Worm (Caenorhabditis elegans) whole organism, L3 larva: ENCODE measurements around the gene col-34.

ENCODE experiments used
- R02D3.7 ChIP-seq: fragments of 150-350 bp; optimal IDR thresholded peaks from 2 replicates; lab custom pipeline; 2014; ENCODE audit warnings: missing biosample characterization, missing genetic modification characterization
- ZK546.5 ChIP-seq: sonication (generic microtip); optimal IDR thresholded peaks from 2 replicates; lab custom pipeline; 2017; ENCODE audit warnings: missing biosample characterization, missing genetic modification characterization
- aly-2 ChIP-seq: fragments of 150-350 bp; optimal IDR thresholded peaks from 2 replicates; lab custom pipeline; 2014; ENCODE audit warnings: missing biosample characterization, missing genetic modification characterization
- ama-1 ChIP-seq: fragments of 150-350 bp; optimal IDR thresholded peaks from 2 replicates; lab custom pipeline; 2018
- ceh-16 ChIP-seq: sonication (generic microtip); optimal IDR thresholded peaks from 2 replicates; lab custom pipeline; 2017; ENCODE audit warnings: missing biosample characterization, missing genetic modification characterization
- ceh-28 ChIP-seq: fragments of 150-350 bp; optimal IDR thresholded peaks from 2 replicates; lab custom pipeline; 2014; ENCODE audit warnings: missing biosample characterization, missing genetic modification reagents, missing genetic modification characterization
- ceh-82 ChIP-seq: fragments of 150-350 bp; optimal IDR thresholded peaks from 2 replicates; lab custom pipeline; 2014; ENCODE audit warnings: missing biosample characterization, missing genetic modification characterization
- ceh-9 ChIP-seq: sonication (generic microtip); optimal IDR thresholded peaks from 2 replicates; lab custom pipeline; 2018; ENCODE audit warnings: missing biosample characterization, missing genetic modification characterization
- daf-12 ChIP-seq: fragments of 150-350 bp; optimal IDR thresholded peaks from 2 replicates; lab custom pipeline; 2014; ENCODE audit warnings: missing biosample characterization, missing genetic modification reagents, missing genetic modification characterization
- egl-27 ChIP-seq: sonication (generic microtip); optimal IDR thresholded peaks from 4 replicates; lab custom pipeline; 2017; ENCODE audit warnings: missing biosample characterization, missing genetic modification reagents, missing genetic modification characterization
- egl-5 ChIP-seq: fragments of 150-350 bp; optimal IDR thresholded peaks from 2 replicates; lab custom pipeline; 2017; ENCODE audit warnings: missing biosample characterization, missing genetic modification reagents, missing genetic modification characterization, inconsistent platforms
- elt-1 ChIP-seq: fragments of 150-350 bp; optimal IDR thresholded peaks from 2 replicates; lab custom pipeline; 2014; ENCODE audit warnings: missing biosample characterization, missing genetic modification characterization
- elt-2 ChIP-seq: sonication (generic microtip); optimal IDR thresholded peaks from 2 replicates; lab custom pipeline; 2016; ENCODE audit warnings: missing genetic modification reagents, mild to moderate bottlenecking, missing genetic modification characterization, missing compliant biosample characterization
- elt-3 ChIP-seq, 3 experiments: fragments of 150-350 bp in 1 of 3; sonication (generic microtip) in 2 of 3; optimal IDR thresholded peaks; 2 replicates in 2 of 3; 4 replicates in 1 of 3; lab custom pipeline; 2014 to 2017; ENCODE audit warnings: missing biosample characterization in 3 of 3, missing genetic modification characterization in 3 of 3
- eor-1 ChIP-seq, 2 experiments: fragments of 150-350 bp; optimal IDR thresholded peaks; 2 replicates each; lab custom pipeline; 2014 to 2018; ENCODE audit warnings: missing biosample characterization in 2 of 2, missing genetic modification characterization in 2 of 2
- fkh-10 ChIP-seq: sonication (generic microtip); optimal IDR thresholded peaks from 2 replicates; lab custom pipeline; 2017; ENCODE audit warnings: missing biosample characterization, missing genetic modification reagents, missing genetic modification characterization
- fkh-2 ChIP-seq: fragments of 150-350 bp; optimal IDR thresholded peaks from 2 replicates; lab custom pipeline; 2014; ENCODE audit warnings: missing biosample characterization, missing genetic modification reagents, missing genetic modification characterization
- fos-1 ChIP-seq: fragments of 150-350 bp; optimal IDR thresholded peaks from 2 replicates; lab custom pipeline; 2014; ENCODE audit warnings: missing biosample characterization, missing genetic modification characterization
- hmg-11 ChIP-seq: sonication (generic microtip); optimal IDR thresholded peaks from 2 replicates; lab custom pipeline; 2016; ENCODE audit warnings: missing genetic modification characterization, missing compliant biosample characterization
- jun-1 ChIP-seq: fragments of 150-350 bp; optimal IDR thresholded peaks from 2 replicates; lab custom pipeline; 2014; ENCODE audit warnings: missing biosample characterization, missing genetic modification reagents, missing genetic modification characterization
- lin-15B ChIP-seq: fragments of 150-350 bp; optimal IDR thresholded peaks from 2 replicates; lab custom pipeline; 2014; ENCODE audit warnings: missing biosample characterization, missing genetic modification characterization
- lin-39 ChIP-seq: fragments of 150-350 bp; optimal IDR thresholded peaks from 2 replicates; lab custom pipeline; 2018; ENCODE audit warnings: missing biosample characterization, missing genetic modification reagents, missing genetic modification characterization
- lsy-12 ChIP-seq: sonication (generic microtip); optimal IDR thresholded peaks from 2 replicates; lab custom pipeline; 2016; ENCODE audit warnings: mild to moderate bottlenecking, missing genetic modification characterization, missing compliant biosample characterization
- mdl-1 ChIP-seq: fragments of 150-350 bp; optimal IDR thresholded peaks from 2 replicates; lab custom pipeline; 2014; ENCODE audit warnings: missing biosample characterization, missing genetic modification characterization
- mml-1 ChIP-seq: fragments of 150-350 bp; sonication (generic microtip); optimal IDR thresholded peaks from 3 replicates; lab custom pipeline; 2014; ENCODE audit warnings: missing biosample characterization, missing genetic modification characterization
- nfya-1 ChIP-seq: sonication (generic microtip); optimal IDR thresholded peaks from 2 replicates; lab custom pipeline; 2017; ENCODE audit warnings: missing genetic modification characterization, mild to moderate bottlenecking, missing compliant biosample characterization, antibody characterized with exemption, moderate library complexity; ENCODE audit not compliant: insufficient read depth
- nhr-11 ChIP-seq: fragments of 150-350 bp; optimal IDR thresholded peaks from 2 replicates; lab custom pipeline; 2014; ENCODE audit warnings: missing biosample characterization, missing genetic modification characterization
- nhr-12 ChIP-seq: fragments of 150-350 bp; optimal IDR thresholded peaks from 2 replicates; lab custom pipeline; 2014; ENCODE audit warnings: missing biosample characterization, missing genetic modification characterization
- nhr-23 ChIP-seq: fragments of 150-350 bp; optimal IDR thresholded peaks from 2 replicates; lab custom pipeline; 2014; ENCODE audit warnings: missing biosample characterization, missing genetic modification reagents, missing genetic modification characterization
- nhr-237 ChIP-seq: fragments of 150-350 bp; optimal IDR thresholded peaks from 2 replicates; lab custom pipeline; 2014; ENCODE audit warnings: missing biosample characterization, missing genetic modification characterization
- nhr-25 ChIP-seq: sonication (generic microtip); optimal IDR thresholded peaks from 2 replicates; lab custom pipeline; 2017; ENCODE audit warnings: missing biosample characterization, missing genetic modification characterization
- nhr-28 ChIP-seq: fragments of 150-350 bp; optimal IDR thresholded peaks from 2 replicates; lab custom pipeline; 2014; ENCODE audit warnings: missing biosample characterization, missing genetic modification characterization
- nhr-43 ChIP-seq: sonication (generic microtip); optimal IDR thresholded peaks from 2 replicates; lab custom pipeline; 2016; ENCODE audit warnings: mild to moderate bottlenecking, missing genetic modification characterization, missing compliant biosample characterization; ENCODE audit not compliant: poor library complexity, severe bottlenecking
- nhr-67 ChIP-seq: fragments of 150-350 bp; optimal IDR thresholded peaks from 2 replicates; lab custom pipeline; 2014; ENCODE audit warnings: missing biosample characterization, missing genetic modification characterization
- nhr-76 ChIP-seq: fragments of 150-350 bp; sonication (generic microtip); optimal IDR thresholded peaks from 5 replicates; lab custom pipeline; 2014; ENCODE audit warnings: missing biosample characterization, missing genetic modification characterization
- pha-4 ChIP-seq: fragments of 150-350 bp; optimal IDR thresholded peaks from 2 replicates; lab custom pipeline; 2014; ENCODE audit warnings: missing biosample characterization, missing genetic modification reagents, missing genetic modification characterization
- pqm-1 ChIP-seq: fragments of 150-350 bp; optimal IDR thresholded peaks from 2 replicates; lab custom pipeline; 2017; ENCODE audit warnings: missing biosample characterization, missing genetic modification characterization, inconsistent platforms
- sea-2 ChIP-seq: fragments of 150-350 bp; sonication (generic microtip); optimal IDR thresholded peaks from 4 replicates; lab custom pipeline; 2014; ENCODE audit warnings: missing biosample characterization, missing genetic modification reagents, missing genetic modification characterization
- skn-1 ChIP-seq: fragments of 150-350 bp; optimal IDR thresholded peaks from 2 replicates; lab custom pipeline; 2014; ENCODE audit warnings: missing biosample characterization, missing genetic modification characterization
- snpc-4 ChIP-seq: fragments of 150-350 bp; optimal IDR thresholded peaks from 2 replicates; lab custom pipeline; 2014; ENCODE audit warnings: missing biosample characterization, missing genetic modification characterization
- tbx-2 ChIP-seq: sonication (generic microtip); optimal IDR thresholded peaks from 2 replicates; lab custom pipeline; 2016; ENCODE audit warnings: mild to moderate bottlenecking, missing genetic modification characterization, missing compliant biosample characterization
- unc-39 ChIP-seq: sonication (generic microtip); optimal IDR thresholded peaks from 4 replicates; lab custom pipeline; 2017; ENCODE audit warnings: missing biosample characterization, missing genetic modification characterization
- unc-62 ChIP-seq: fragments of 150-350 bp; sonication (generic microtip); optimal IDR thresholded peaks from 4 replicates; lab custom pipeline; 2014; ENCODE audit warnings: missing biosample characterization, missing genetic modification reagents, missing genetic modification characterization
- zag-1 ChIP-seq: fragments of 150-350 bp; optimal IDR thresholded peaks from 2 replicates; lab custom pipeline; 2014; ENCODE audit warnings: missing biosample characterization, missing genetic modification characterization
- ztf-11 ChIP-seq: fragments of 150-350 bp; optimal IDR thresholded peaks from 2 replicates; lab custom pipeline; 2014; ENCODE audit warnings: missing biosample characterization, missing genetic modification characterization
- ztf-4 ChIP-seq: fragments of 150-350 bp; optimal IDR thresholded peaks from 2 replicates; lab custom pipeline; 2014; ENCODE audit warnings: missing biosample characterization, missing genetic modification characterization

The col-34 gene

ce11 chrIV:4218276-4218675 is 26.1 kb downstream of the col-34 start:
- peak; percentile 63 for TF ChIP-seq ama-1 (lab: Kevin White, UChicago)
- TF ChIP-seq mdl-1 (tag; lab: Kevin White, UChicago) = no peak
- TF ChIP-seq, all 47 proteins: peak for 1

- peak; percentile 33 for TF ChIP-seq elt-2 (tag; lab: Kevin White, UChicago)
- no peak for TF ChIP-seq nhr-11
- no peak for TF ChIP-seq nhr-67 (tag; lab: Kevin White, UChicago)
- no peak for TF ChIP-seq elt-1 (tag; lab: Kevin White, UChicago)
- TF ChIP-seq nhr-12 = no peak
- TF ChIP-seq fkh-10 (GFP tag; lab: Kevin White, UChicago) = no peak
- no peak for TF ChIP-seq tbx-2
- TF ChIP-seq fos-1 (tag; lab: Kevin White, UChicago) = no peak
- TF ChIP-seq ama-1 (lab: Kevin White, UChicago) = no peak
- no peak for TF ChIP-seq aly-2 (tag; lab: Kevin White, UChicago)
- TF ChIP-seq unc-39 (tag; lab: Kevin White, UChicago) = no peak
- TF ChIP-seq mdl-1 (tag; lab: Kevin White, UChicago) = peak; percentile 41
- no peak for TF ChIP-seq nhr-76 (tag; lab: Kevin White, UChicago)
- TF ChIP-seq egl-5 (tag; lab: Kevin White, UChicago) = no peak
- TF ChIP-seq lin-15B = no peak
- no peak for TF ChIP-seq lin-39 (tag; lab: Kevin White, UChicago)
- peak; percentile 82 for TF ChIP-seq nhr-43
- TF ChIP-seq nhr-23 (tag; lab: Kevin White, UChicago) = peak; percentile 78
- TF ChIP-seq R02D3.7 (tag; lab: Kevin White, UChicago) = no peak
- TF ChIP-seq snpc-4 (tag; lab: Kevin White, UChicago) = no peak
- no peak for TF ChIP-seq ztf-4 (tag; lab: Kevin White, UChicago)
- TF ChIP-seq fkh-2 (tag; lab: Kevin White, UChicago) = no peak
- TF ChIP-seq skn-1 (tag; lab: Kevin White, UChicago) = no peak
- TF ChIP-seq ZK546.5 = no peak
These were observed 28.1 kb downstream of the col-34 start for ce11 chrIV:4216099-4216894.

- TF ChIP-seq daf-12 (tag; lab: Kevin White, UChicago) (no peak), nhr-237 (no peak), ZK546.5 (no peak), skn-1 (tag; lab: Kevin White, UChicago) (peak; percentile 100), nhr-28 (tag; lab: Kevin White, UChicago) (no peak), lin-15B (peak; percentile 48), zag-1 (tag; lab: Kevin White, UChicago) (no peak), elt-3 (tag; optimal IDR thresholded peaks at IDR 0.05; lab: Kevin White, UChicago) (peak in 1 of 3 experiments; percentile 2), nhr-12 (no peak), egl-27 (tag; lab: Kevin White, UChicago) (no peak), fos-1 (tag; lab: Kevin White, UChicago) (no peak), nhr-25 (tag; lab: Kevin White, UChicago) (peak; percentile 36), lsy-12 (tag; lab: Kevin White, UChicago) (peak; percentile 11), snpc-4 (tag; lab: Kevin White, UChicago) (peak; percentile 38), ceh-9 (tag; lab: Kevin White, UChicago) (no peak), pqm-1 (tag; lab: Kevin White, UChicago) (peak; percentile 25), pha-4 (tag; lab: Kevin White, UChicago) (peak; percentile 86), hmg-11 (tag; lab: Kevin White, UChicago) (peak; percentile 78), unc-39 (tag; lab: Kevin White, UChicago) (no peak), ztf-4 (tag; lab: Kevin White, UChicago) (no peak), nfya-1 (tag; lab: Kevin White, UChicago) (peak; percentile 87), nhr-76 (tag; lab: Kevin White, UChicago) (no peak), sea-2 (no peak), nhr-67 (tag; lab: Kevin White, UChicago) (no peak), ceh-82 (no peak), ceh-28 (tag; lab: Kevin White, UChicago) (no peak), nhr-23 (tag; lab: Kevin White, UChicago) (peak; percentile 30), fkh-2 (tag; lab: Kevin White, UChicago) (no peak), lin-39 (tag; lab: Kevin White, UChicago) (peak; percentile 71), mml-1 (tag; lab: Kevin White, UChicago) (no peak), nhr-43 (peak; percentile 78), elt-2 (tag; lab: Kevin White, UChicago) (peak; percentile 40), nhr-11 (no peak), unc-62 (GFP tag; lab: Kevin White, UChicago) (no peak), ama-1 (lab: Kevin White, UChicago) (peak; percentile 86), ztf-11 (tag; lab: Kevin White, UChicago) (no peak), ceh-16 (tag; lab: Kevin White, UChicago) (no peak), eor-1 (tag; optimal IDR thresholded peaks at IDR 0.05; lab: Kevin White, UChicago) (no peak), fkh-10 (GFP tag; lab: Kevin White, UChicago) (no peak), jun-1 (tag; lab: Kevin White, UChicago) (peak; percentile 57), elt-1 (tag; lab: Kevin White, UChicago) (no peak)
These were observed 29.1 kb downstream of the col-34 start for ce11 chrIV:4215349-4215748.
